Fruit fly (Drosophila melanogaster): ENCODE measurements around the gene CG15357.
A peak's percentile ranks its signal among the peaks of the same experiment; 100 is the strongest.

dm6 chr2L:1986343-1987280, 41.1 kb upstream of the CG15357 start:
- TF ChIP-seq EcR (GFP tag; optimal IDR thresholded peaks at IDR 0.05) = no peak
- no peak for TF ChIP-seq CG13204 (GFP tag; optimal IDR thresholded peaks at IDR 0.05)
- no peak for TF ChIP-seq Pif1B (GFP tag; optimal IDR thresholded peaks at IDR 0.05)
- TF ChIP-seq CG8159 (tag; optimal IDR thresholded peaks at IDR 0.05) = peak; percentile 63
- no peak for TF ChIP-seq gl (tag; optimal IDR thresholded peaks at IDR 0.05)
- TF ChIP-seq Ets98B (GFP tag; IDR thresholded peaks at IDR 0.05) = peak; percentile 59; the same call in 1 of the 2 replicates
- peak; percentile 40 for TF ChIP-seq CG15710 (tag; optimal IDR thresholded peaks at IDR 0.05)

All from whole organism, pupa.